Fruit fly (Drosophila melanogaster) whole organism, adult: ENCODE measurements around the gene CG10730.

Experiments
- CG11617 ChIP-seq: fragments of 200-800 bp; sonication (Bioruptor generic); optimal IDR thresholded peaks from 2 replicates; lab custom pipeline; 2017; ENCODE audit warnings: mild to moderate bottlenecking, missing biosample characterization, missing genetic modification reagents, missing genetic modification characterization
- CG12768 ChIP-seq: fragments of 200-800 bp; sonication (Bioruptor generic); optimal IDR thresholded peaks from 2 replicates; lab custom pipeline; 2017; ENCODE audit warnings: missing biosample characterization, missing genetic modification characterization, mild to moderate bottlenecking, moderate library complexity, missing genetic modification reagents
- CG14711 ChIP-seq: fragments of 200-800 bp; sonication (Bioruptor generic); optimal IDR thresholded peaks from 2 replicates; lab custom pipeline; 2018; ENCODE audit warnings: missing biosample characterization, mild to moderate bottlenecking, missing genetic modification characterization, moderate library complexity
- CG1620 ChIP-seq: fragments of 200-800 bp; sonication (Bioruptor generic); optimal IDR thresholded peaks from 2 replicates; lab custom pipeline; 2016; ENCODE audit warnings: missing biosample characterization, missing genetic modification characterization
- CG33017 ChIP-seq: fragments of 200-800 bp; sonication (Bioruptor generic); optimal IDR thresholded peaks from 2 replicates; lab custom pipeline; 2018; ENCODE audit warnings: missing biosample characterization, mild to moderate bottlenecking, missing genetic modification characterization, moderate library complexity
- CG5204 ChIP-seq: fragments of 200-800 bp; sonication (Bioruptor generic); optimal IDR thresholded peaks from 2 replicates; lab custom pipeline; 2016; ENCODE audit warnings: missing biosample characterization, missing genetic modification characterization
- CG7045 ChIP-seq: fragments of 200-800 bp; sonication (Bioruptor generic); optimal IDR thresholded peaks from 2 replicates; lab custom pipeline; 2017; ENCODE audit warnings: missing biosample characterization, mild to moderate bottlenecking, missing genetic modification characterization
- CG7101 ChIP-seq: fragments of 200-800 bp; sonication (Bioruptor generic); optimal IDR thresholded peaks from 2 replicates; lab custom pipeline; 2018; ENCODE audit warnings: missing biosample characterization, mild to moderate bottlenecking, missing genetic modification characterization, moderate library complexity
- Clk ChIP-seq: fragments of 200-800 bp; sonication (Bioruptor generic); optimal IDR thresholded peaks from 2 replicates; lab custom pipeline; 2017; ENCODE audit warnings: missing biosample characterization, missing genetic modification characterization
- Crg-1 ChIP-seq: fragments of 200-800 bp; sonication (Bioruptor generic); optimal IDR thresholded peaks from 2 replicates; lab custom pipeline; 2016; ENCODE audit warnings: missing biosample characterization, missing genetic modification characterization
- Hr96 ChIP-seq: fragments of 200-800 bp; sonication (Bioruptor generic); optimal IDR thresholded peaks from 2 replicates; lab custom pipeline; 2016; ENCODE audit warnings: missing biosample characterization, missing genetic modification characterization
- Mnt ChIP-seq: fragments of 200-800 bp; sonication (Bioruptor generic); optimal IDR thresholded peaks from 2 replicates; lab custom pipeline; 2016; ENCODE audit warnings: missing biosample characterization, mild to moderate bottlenecking, missing genetic modification characterization
- bab1 ChIP-seq: fragments of 200-800 bp; sonication (Bioruptor generic); optimal IDR thresholded peaks from 3 replicates; lab custom pipeline; 2019; ENCODE audit warnings: missing biosample characterization, mild to moderate bottlenecking, missing genetic modification characterization, moderate library complexity
- cic ChIP-seq: fragments of 200-800 bp; sonication (Bioruptor generic); optimal IDR thresholded peaks from 2 replicates; lab custom pipeline; 2017; ENCODE audit warnings: missing biosample characterization, mild to moderate bottlenecking, missing genetic modification characterization, moderate library complexity
- cnc ChIP-seq, 2 experiments: fragments of >200 bp; optimal IDR thresholded peaks; 2 replicates each; lab custom pipeline; 2017
- kay ChIP-seq: fragments of 200-800 bp; sonication (Bioruptor generic); peaks from one replicate; lab custom pipeline; 2016; ENCODE audit warnings: missing biosample characterization, missing genetic modification characterization, borderline replicate concordance
- ovo ChIP-seq: fragments of 200-800 bp; sonication (Bioruptor generic); optimal IDR thresholded peaks from 2 replicates; lab custom pipeline; 2016; ENCODE audit warnings: missing biosample characterization, missing genetic modification characterization
- pad ChIP-seq: fragments of 200-800 bp; sonication (Bioruptor generic); optimal IDR thresholded peaks from 3 replicates; lab custom pipeline; 2017; ENCODE audit warnings: missing biosample characterization, missing genetic modification characterization, mild to moderate bottlenecking, moderate library complexity, missing genetic modification reagents
- tj ChIP-seq: fragments of 200-800 bp; sonication (Bioruptor generic); optimal IDR thresholded peaks from 3 replicates; lab custom pipeline; 2017; ENCODE audit warnings: missing biosample characterization, mild to moderate bottlenecking, missing genetic modification characterization, moderate library complexity
- toe ChIP-seq: fragments of 200-800 bp; sonication (Bioruptor generic); optimal IDR thresholded peaks from 2 replicates; lab custom pipeline; 2016; ENCODE audit warnings: missing biosample characterization, missing genetic modification characterization

The CG10730 gene

DNA sequence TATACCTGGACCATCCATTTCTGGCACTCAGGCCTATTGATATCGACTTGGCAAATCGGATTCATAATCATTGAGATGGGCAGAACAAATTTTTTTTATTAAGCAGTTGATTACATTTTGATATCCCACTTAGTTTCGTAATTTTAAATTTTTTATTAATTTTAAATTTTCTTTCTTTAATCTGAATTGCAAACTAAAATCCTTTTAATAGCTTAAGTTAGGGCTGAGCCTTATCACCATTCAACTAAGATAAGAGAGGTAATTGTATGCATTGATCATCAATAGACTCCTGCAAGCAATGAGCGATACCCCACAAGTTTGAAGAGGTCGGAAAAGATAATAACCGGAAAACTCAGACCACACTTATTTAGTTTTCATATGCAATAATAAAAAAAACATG, 32.1 kb upstream of the CG10730 start, which contains the start of gene CG13970:
CG13970 (minus strand) TSS at position 101 of the 400 bp plus-strand sequence.
- no peak for TF ChIP-seq ovo
- peak; percentile 70 for TF ChIP-seq kay (GFP tag; lab: Kevin White, UChicago)

DNA sequence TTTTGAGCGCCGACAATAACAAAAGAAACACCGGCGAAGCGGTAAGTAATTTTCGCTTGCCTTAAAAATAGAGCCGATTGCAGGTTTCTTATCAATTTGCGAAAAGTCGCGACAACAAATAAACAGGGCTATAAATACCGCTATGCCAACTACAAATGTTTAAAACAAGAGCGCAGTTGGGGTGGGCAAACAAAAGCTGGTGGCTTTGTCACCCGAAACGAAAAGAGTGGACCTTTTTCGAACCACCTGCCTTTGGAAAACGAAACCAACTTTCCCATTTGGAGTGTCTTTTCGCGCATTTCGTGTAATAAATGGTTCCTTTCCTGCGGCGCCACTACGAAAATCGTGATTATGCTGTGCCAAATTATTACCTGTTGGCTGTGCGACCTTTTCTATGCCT, 26.2 kb upstream of the CG10730 start:
- TF ChIP-seq Clk (GFP tag; lab: Kevin White, UChicago) (no peak), cnc (optimal IDR thresholded peaks at IDR 0.05; lab: Kevin White, UChicago) (no peak), bab1 (GFP tag; lab: Kevin White, UChicago) (no peak), CG12768 (GFP tag; lab: Kevin White, UChicago) (peak; percentile 9), cic (GFP tag; lab: Kevin White, UChicago) (peak; percentile 72), Mnt (GFP tag; lab: Kevin White, UChicago) (no peak), Hr96 (peak; percentile 1), CG5204 (GFP tag; lab: Kevin White, UChicago) (no peak), Crg-1 (GFP tag; lab: Kevin White, UChicago) (no peak), CG14711 (no peak), kay (GFP tag; lab: Kevin White, UChicago) (no peak), tj (peak; percentile 11), CG7101 (peak; percentile 71), toe (GFP tag; lab: Kevin White, UChicago) (peak; percentile 9), CG11617 (peak; percentile 37), ovo (no peak)

DNA sequence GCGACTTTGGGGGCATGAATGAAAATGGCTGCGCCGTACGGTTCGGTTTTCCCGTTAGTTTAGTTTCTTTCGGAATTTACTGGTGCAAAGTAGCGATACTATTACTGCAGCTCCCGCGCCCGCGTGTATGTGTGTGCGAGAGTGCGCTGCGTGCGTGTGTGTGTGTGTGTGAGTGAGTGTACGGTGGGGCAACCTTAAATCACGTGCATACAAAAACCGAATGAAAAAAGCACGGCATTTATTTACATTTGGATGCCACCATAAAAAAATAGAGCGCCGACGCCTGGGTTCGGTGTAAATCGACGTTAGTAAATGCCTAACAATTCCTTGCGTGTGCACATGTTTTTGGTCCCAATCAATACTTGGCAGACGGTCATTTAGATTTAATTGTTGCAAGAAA, 25.8 kb upstream of the CG10730 start:
- TF ChIP-seq cnc (optimal IDR thresholded peaks at IDR 0.05; lab: Kevin White, UChicago) = no peak
- TF ChIP-seq CG12768 (GFP tag; lab: Kevin White, UChicago) = peak; percentile 21
- no peak for TF ChIP-seq bab1 (GFP tag; lab: Kevin White, UChicago)
- peak; percentile 60 for TF ChIP-seq Mnt (GFP tag; lab: Kevin White, UChicago)
- TF ChIP-seq Crg-1 (GFP tag; lab: Kevin White, UChicago) = no peak
- no peak for TF ChIP-seq CG5204 (GFP tag; lab: Kevin White, UChicago)

DNA sequence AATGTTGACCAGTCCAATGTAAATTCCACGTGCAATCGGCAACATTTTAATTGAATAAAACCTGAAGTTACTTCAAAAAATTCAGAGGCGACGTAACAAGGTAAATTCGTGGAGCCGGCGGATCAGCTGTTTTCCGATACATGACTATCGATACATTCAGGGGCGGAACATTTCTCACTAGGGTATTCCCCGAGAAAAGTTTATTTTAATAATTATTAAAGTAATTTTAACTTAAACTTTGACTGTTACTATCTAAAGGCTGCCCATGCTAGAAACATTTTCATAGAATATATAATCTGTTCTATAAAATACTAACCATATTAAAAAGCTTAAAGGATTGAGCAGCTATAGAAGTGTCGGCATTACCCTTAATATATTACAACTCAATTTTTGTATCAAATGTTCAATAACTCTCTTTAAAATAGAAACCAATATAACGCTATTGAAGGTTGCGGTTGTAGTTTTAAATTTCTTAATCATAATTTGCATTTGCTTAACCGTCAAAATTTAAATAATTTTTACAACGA, 25.2 kb upstream of the CG10730 start, which contains the start of the genes mRpS18B and Kua:
mRpS18B (minus strand) TSS at position 149 of the 527 bp plus-strand sequence.
Kua (plus strand) TSS at position 477 of the 527 bp plus-strand sequence.
- TF ChIP-seq CG5204 (GFP tag; lab: Kevin White, UChicago) (peak; percentile 18), Crg-1 (GFP tag; lab: Kevin White, UChicago) (peak; percentile 3), bab1 (GFP tag; lab: Kevin White, UChicago) (peak; percentile 24), CG14711 (peak; percentile 55), Hr96 (no peak), CG1620 (GFP tag; lab: Kevin White, UChicago) (no peak), toe (GFP tag; lab: Kevin White, UChicago) (peak; percentile 46), Clk (GFP tag; lab: Kevin White, UChicago) (no peak), CG7101 (peak; percentile 64), CG12768 (GFP tag; lab: Kevin White, UChicago) (no peak), Mnt (GFP tag; lab: Kevin White, UChicago) (peak; percentile 23), cnc (optimal IDR thresholded peaks at IDR 0.05; lab: Kevin White, UChicago) (no peak), CG7045 (GFP tag; lab: Kevin White, UChicago) (no peak), CG11617 (peak; percentile 41), cic (GFP tag; lab: Kevin White, UChicago) (no peak), tj (no peak), ovo (no peak), pad (GFP tag; lab: Kevin White, UChicago) (peak; percentile 24), CG33017 (peak; percentile 44), kay (GFP tag; lab: Kevin White, UChicago) (no peak)

DNA sequence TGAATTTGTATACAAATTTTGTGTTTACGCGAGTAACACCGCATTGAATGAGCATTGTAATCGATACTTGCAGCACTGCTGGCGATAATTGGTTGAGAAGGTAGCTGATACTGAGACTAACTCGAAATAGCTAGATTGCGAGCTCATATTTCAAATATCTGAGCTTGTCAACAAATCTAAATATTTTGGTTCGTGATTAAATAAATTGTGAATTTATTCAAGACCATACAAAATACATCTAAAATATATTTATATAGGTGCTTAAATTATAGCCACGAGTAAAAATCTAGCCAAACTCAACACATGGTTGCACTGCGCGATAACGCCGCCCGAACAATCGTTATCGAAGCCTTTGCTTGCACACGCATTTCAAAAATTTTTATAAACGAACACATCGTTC, 21.8 kb upstream of the CG10730 start, which contains the start of the genes Taf13 and nesd:
Taf13 (minus strand) TSS at position 56 of the 400 bp plus-strand sequence.
nesd (plus strand) TSS at position 179 of the 400 bp plus-strand sequence.
- no peak for TF ChIP-seq CG12768 (GFP tag; lab: Kevin White, UChicago)
- peak; percentile 36 for TF ChIP-seq Clk (GFP tag; lab: Kevin White, UChicago)
- TF ChIP-seq cnc (optimal IDR thresholded peaks at IDR 0.05; lab: Kevin White, UChicago) = no peak
- no peak for TF ChIP-seq ovo
- peak; percentile 36 for TF ChIP-seq Crg-1 (GFP tag; lab: Kevin White, UChicago)
- peak; percentile 25 for TF ChIP-seq cic (GFP tag; lab: Kevin White, UChicago)
- TF ChIP-seq pad (GFP tag; lab: Kevin White, UChicago) = peak; percentile 37
- peak; percentile 55 for TF ChIP-seq CG1620 (GFP tag; lab: Kevin White, UChicago)
- peak; percentile 71 for TF ChIP-seq Mnt (GFP tag; lab: Kevin White, UChicago)
- peak; percentile 57 for TF ChIP-seq tj
- peak; percentile 55 for TF ChIP-seq CG14711
- peak; percentile 21 for TF ChIP-seq CG7045 (GFP tag; lab: Kevin White, UChicago)
- TF ChIP-seq kay (GFP tag; lab: Kevin White, UChicago) = no peak
- peak; percentile 31 for TF ChIP-seq bab1 (GFP tag; lab: Kevin White, UChicago)
- peak; percentile 85 for TF ChIP-seq toe (GFP tag; lab: Kevin White, UChicago)
- peak; percentile 59 for TF ChIP-seq CG11617
- TF ChIP-seq CG33017 = peak; percentile 12
- TF ChIP-seq CG7101 = peak; percentile 61
- TF ChIP-seq Hr96 = peak; percentile 0
- TF ChIP-seq CG5204 (GFP tag; lab: Kevin White, UChicago) = peak; percentile 52

DNA sequence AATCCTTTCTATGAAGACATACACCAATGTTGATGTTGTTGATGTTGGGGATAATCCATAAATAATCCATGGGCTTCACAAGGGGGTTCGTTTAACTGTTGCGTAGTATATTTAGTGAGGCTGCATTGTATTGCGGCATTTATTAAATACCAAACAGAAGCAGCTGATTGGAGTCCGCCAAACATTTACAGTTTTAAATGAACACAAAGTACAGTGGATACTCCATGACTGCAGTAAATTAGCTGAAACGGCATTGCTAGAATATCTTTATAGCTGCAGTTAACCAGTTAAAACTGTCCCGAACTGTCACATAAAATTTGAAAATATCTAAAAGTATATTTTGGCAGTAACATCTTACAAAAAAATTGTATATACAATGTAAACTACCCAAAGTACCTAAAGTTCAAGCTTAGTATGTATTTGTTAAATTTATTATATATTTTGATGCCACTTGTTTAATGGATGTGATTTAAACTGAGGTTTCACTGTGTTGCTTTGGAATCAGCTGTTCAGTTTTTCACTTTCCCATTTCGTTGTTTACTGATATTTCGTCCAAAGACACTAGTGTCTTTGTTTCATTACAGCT, 19.2 kb upstream of the CG10730 start, which contains the start of the genes CG10747 and Pyroxd1:
CG10747 (minus strand) TSS at position 255 of the 586 bp plus-strand sequence.
Pyroxd1 (plus strand) TSS at position 342 of the 586 bp plus-strand sequence.
- peak; percentile 98 for TF ChIP-seq CG33017
- TF ChIP-seq CG7045 (GFP tag; lab: Kevin White, UChicago) = peak; percentile 98
- peak; percentile 99 for TF ChIP-seq toe (GFP tag; lab: Kevin White, UChicago)
- TF ChIP-seq bab1 (GFP tag; lab: Kevin White, UChicago) = peak; percentile 99
- TF ChIP-seq Clk (GFP tag; lab: Kevin White, UChicago) = peak; percentile 97
- TF ChIP-seq CG7101 = peak; percentile 98
- TF ChIP-seq cnc (optimal IDR thresholded peaks at IDR 0.05; lab: Kevin White, UChicago) = no peak
- TF ChIP-seq CG11617 = peak; percentile 99
- TF ChIP-seq CG14711 = peak; percentile 95
- TF ChIP-seq CG12768 (GFP tag; lab: Kevin White, UChicago) = peak; percentile 99
- TF ChIP-seq ovo = peak; percentile 98
- peak; percentile 98 for TF ChIP-seq Crg-1 (GFP tag; lab: Kevin White, UChicago)
- TF ChIP-seq CG5204 (GFP tag; lab: Kevin White, UChicago) = peak; percentile 99
- peak; percentile 90 for TF ChIP-seq cic (GFP tag; lab: Kevin White, UChicago)
- no peak for TF ChIP-seq kay (GFP tag; lab: Kevin White, UChicago)
- peak; percentile 98 for TF ChIP-seq Hr96
- TF ChIP-seq pad (GFP tag; lab: Kevin White, UChicago) = peak; percentile 92
- TF ChIP-seq Mnt (GFP tag; lab: Kevin White, UChicago) = peak; percentile 95
- TF ChIP-seq tj = peak; percentile 90
- peak; percentile 98 for TF ChIP-seq CG1620 (GFP tag; lab: Kevin White, UChicago)
